Worm (Caenorhabditis elegans): ENCODE data around the gene ccm-2.

Gene ccm-2

DNA sequence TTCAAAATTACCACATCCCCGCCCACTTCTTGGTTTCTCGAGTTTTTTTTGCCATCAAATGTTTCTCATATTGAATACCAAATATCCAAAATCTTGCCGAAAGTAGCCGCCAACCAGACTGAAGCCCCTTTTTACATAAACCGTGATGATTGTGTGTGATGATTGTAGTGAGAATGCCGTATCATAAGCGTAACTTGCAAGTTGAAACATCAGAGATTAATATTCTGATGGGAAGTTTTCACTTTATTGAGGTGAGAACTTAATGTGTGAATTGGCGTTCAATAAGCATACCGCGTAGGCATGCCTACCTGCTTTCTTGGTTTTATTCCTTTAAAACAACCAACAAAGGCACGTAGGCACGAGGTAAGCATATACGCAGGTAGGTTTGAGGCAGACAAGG is 12.9 kb upstream of the ccm-2 start, which contains the start of gene Y38C1BA.4:
Gene Y38C1BA.4, plus strand, starts transcription at position 301 of the 400 bp plus-strand sequence.
- no peak for TF ChIP-seq cnd-1 (tag; optimal IDR thresholded peaks at IDR 0.05)
- no peak for TF ChIP-seq snpc-4 (tag; optimal IDR thresholded peaks at IDR 0.05)
- no peak for TF ChIP-seq ztf-11 (tag; optimal IDR thresholded peaks at IDR 0.05)
- no peak for TF ChIP-seq nhr-28 (tag; optimal IDR thresholded peaks at IDR 0.05)
- TF ChIP-seq lin-32 (GFP tag; optimal IDR thresholded peaks at IDR 0.05), result no peak
- no peak for TF ChIP-seq elt-3 (tag; optimal IDR thresholded peaks at IDR 0.05)
- no peak for TF ChIP-seq blmp-1 (tag; optimal IDR thresholded peaks at IDR 0.05)
- no peak for TF ChIP-seq drap-1 (GFP tag; optimal IDR thresholded peaks at IDR 0.05)
- TF ChIP-seq tbx-8 (GFP tag; optimal IDR thresholded peaks at IDR 0.05), result no peak
- TF ChIP-seq mab-5 (tag; optimal IDR thresholded peaks at IDR 0.05), result no peak
- TF ChIP-seq nhr-76 (tag; optimal IDR thresholded peaks at IDR 0.05), result no peak
- TF ChIP-seq pha-4 (tag; optimal IDR thresholded peaks at IDR 0.05), result no peak
- no peak for TF ChIP-seq sem-2 (GFP tag; optimal IDR thresholded peaks at IDR 0.05)
- no peak for TF ChIP-seq lin-13 (tag; optimal IDR thresholded peaks at IDR 0.05)

DNA sequence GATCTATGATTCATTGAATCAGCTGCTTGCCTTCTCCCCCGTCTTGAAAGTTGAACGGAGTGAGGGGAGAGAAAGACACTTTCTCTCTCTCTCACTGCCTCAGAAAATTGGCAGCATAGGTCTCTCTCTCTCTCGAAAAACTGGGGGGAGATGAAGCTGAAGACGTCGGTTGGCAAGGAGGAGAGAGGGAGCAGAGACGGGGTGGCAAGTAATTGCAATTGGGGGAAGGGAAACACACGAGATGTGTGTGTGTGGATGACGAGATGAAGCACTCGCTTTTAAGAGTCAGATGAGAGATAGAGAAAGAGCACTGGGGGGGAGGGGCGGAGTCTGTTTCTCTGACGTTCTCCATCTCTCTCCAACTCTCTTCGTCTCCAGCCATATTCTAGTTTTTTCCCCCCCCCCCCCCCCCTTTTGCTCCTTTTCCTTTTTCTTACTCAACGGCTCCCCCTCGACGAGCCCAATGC is 10.3 kb upstream of the ccm-2 start, which contains the start of gene cmk-1:
Gene cmk-1, plus strand, starts transcription at position 417 of the 467 bp plus-strand sequence.
- no peak for TF ChIP-seq elt-3 (tag; optimal IDR thresholded peaks at IDR 0.05)
- peak; percentile 3 for TF ChIP-seq sptf-1 (tag; optimal IDR thresholded peaks at IDR 0.05)
- no peak for TF ChIP-seq mab-5 (tag; optimal IDR thresholded peaks at IDR 0.05)
- TF ChIP-seq nhr-12 (tag; optimal IDR thresholded peaks at IDR 0.05), result no peak
- TF ChIP-seq hlh-1 (tag; optimal IDR thresholded peaks at IDR 0.05), result peak; percentile 65
- TF ChIP-seq nhr-237 (tag; optimal IDR thresholded peaks at IDR 0.05), result no peak
- no peak for TF ChIP-seq lin-13 (tag; optimal IDR thresholded peaks at IDR 0.05)
- peak; percentile 82 for TF ChIP-seq unc-62 (GFP tag; optimal IDR thresholded peaks at IDR 0.05)
- TF ChIP-seq lin-32 (GFP tag; optimal IDR thresholded peaks at IDR 0.05), result no peak
- TF ChIP-seq drap-1 (GFP tag; optimal IDR thresholded peaks at IDR 0.05), result peak; percentile 64
- TF ChIP-seq zip-8 (tag; optimal IDR thresholded peaks at IDR 0.05), result no peak
- no peak for TF ChIP-seq ceh-39 (tag; optimal IDR thresholded peaks at IDR 0.05)
- TF ChIP-seq ces-1 (GFP tag; optimal IDR thresholded peaks at IDR 0.05), result peak; percentile 94
- no peak for TF ChIP-seq cnd-1 (tag; optimal IDR thresholded peaks at IDR 0.05)
- peak; percentile 52 for TF ChIP-seq mep-1 (tag; optimal IDR thresholded peaks at IDR 0.05)
- TF ChIP-seq ham-2 (GFP tag; optimal IDR thresholded peaks at IDR 0.05), result no peak
- peak; percentile 85 for TF ChIP-seq unc-120 (tag; optimal IDR thresholded peaks at IDR 0.05; ENCODE audit: poor library complexity, severe bottlenecking)
- no peak for TF ChIP-seq bed-3 (GFP tag; optimal IDR thresholded peaks at IDR 0.05)
- no peak for TF ChIP-seq tbx-8 (GFP tag; optimal IDR thresholded peaks at IDR 0.05)
- TF ChIP-seq M03D4.4 (tag; optimal IDR thresholded peaks at IDR 0.05), result peak; percentile 28
- TF ChIP-seq blmp-1 (tag; optimal IDR thresholded peaks at IDR 0.05), result no peak
- TF ChIP-seq mls-2 (tag; optimal IDR thresholded peaks at IDR 0.05), result peak; percentile 67
- TF ChIP-seq pha-4 (tag; optimal IDR thresholded peaks at IDR 0.05), result no peak

DNA sequence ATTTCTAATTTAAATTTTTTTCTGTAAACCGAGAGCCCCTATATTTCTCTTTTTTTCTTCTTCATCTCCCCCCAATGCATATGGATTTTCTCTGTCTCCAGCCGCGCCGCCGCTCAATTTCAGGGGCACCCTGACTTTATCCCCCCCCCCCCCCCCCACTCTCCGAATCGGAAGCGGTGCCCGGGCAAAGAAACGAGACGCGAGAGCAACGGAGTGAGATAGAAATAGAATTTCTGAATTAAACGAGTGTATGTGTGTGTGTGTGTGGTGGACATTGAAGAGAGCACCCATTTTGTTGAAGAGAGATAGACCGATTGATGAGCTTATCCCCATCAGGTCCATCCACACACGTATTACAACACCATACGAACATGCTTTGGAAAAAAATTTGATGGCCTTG is 8.6 kb upstream of the ccm-2 start:
- TF ChIP-seq unc-120 (tag; optimal IDR thresholded peaks at IDR 0.05; ENCODE audit: poor library complexity, severe bottlenecking), result peak; percentile 12
- TF ChIP-seq ces-1 (GFP tag; optimal IDR thresholded peaks at IDR 0.05), result peak; percentile 84
- TF ChIP-seq lin-13 (tag; optimal IDR thresholded peaks at IDR 0.05), result no peak
- TF ChIP-seq elt-1 (tag; optimal IDR thresholded peaks at IDR 0.05; ENCODE audit: borderline replicate concordance, insufficient read depth), result no peak
- peak; percentile 25 for TF ChIP-seq mls-2 (tag; optimal IDR thresholded peaks at IDR 0.05)
- TF ChIP-seq pha-4 (tag; optimal IDR thresholded peaks at IDR 0.05), result no peak
- TF ChIP-seq sptf-1 (tag; optimal IDR thresholded peaks at IDR 0.05), result peak; percentile 16
- TF ChIP-seq unc-39 (tag; optimal IDR thresholded peaks at IDR 0.05), result no peak
- no peak for TF ChIP-seq bed-3 (GFP tag; optimal IDR thresholded peaks at IDR 0.05)
- TF ChIP-seq sem-2 (GFP tag; optimal IDR thresholded peaks at IDR 0.05), result no peak
- no peak for TF ChIP-seq cnd-1 (tag; optimal IDR thresholded peaks at IDR 0.05)
- no peak for TF ChIP-seq lsy-2 (tag; optimal IDR thresholded peaks at IDR 0.05)
- no peak for TF ChIP-seq mep-1 (tag; optimal IDR thresholded peaks at IDR 0.05)

DNA sequence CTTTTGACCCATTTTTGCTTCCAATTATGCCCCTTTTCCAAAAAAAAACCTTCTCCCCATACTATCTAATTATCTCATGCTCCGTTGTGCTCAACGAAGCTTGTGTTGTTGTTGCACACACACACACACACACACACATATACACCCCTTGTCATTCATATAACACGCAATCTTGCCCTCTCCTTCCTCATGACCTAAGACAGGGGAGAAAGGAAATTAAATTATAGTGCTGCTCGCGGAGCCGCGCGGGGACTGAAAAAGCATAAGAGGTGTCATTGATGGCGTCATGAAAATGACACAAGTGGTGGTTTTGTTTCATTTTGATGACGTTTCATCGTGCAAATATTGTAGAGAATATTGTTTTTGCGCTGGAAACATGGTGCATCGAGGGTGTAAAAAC is 7.7 kb upstream of the ccm-2 start:
- TF ChIP-seq ces-1 (GFP tag; optimal IDR thresholded peaks at IDR 0.05), result peak; percentile 93
- no peak for TF ChIP-seq nhr-76 (tag; optimal IDR thresholded peaks at IDR 0.05)
- no peak for TF ChIP-seq pha-4 (tag; optimal IDR thresholded peaks at IDR 0.05)

DNA sequence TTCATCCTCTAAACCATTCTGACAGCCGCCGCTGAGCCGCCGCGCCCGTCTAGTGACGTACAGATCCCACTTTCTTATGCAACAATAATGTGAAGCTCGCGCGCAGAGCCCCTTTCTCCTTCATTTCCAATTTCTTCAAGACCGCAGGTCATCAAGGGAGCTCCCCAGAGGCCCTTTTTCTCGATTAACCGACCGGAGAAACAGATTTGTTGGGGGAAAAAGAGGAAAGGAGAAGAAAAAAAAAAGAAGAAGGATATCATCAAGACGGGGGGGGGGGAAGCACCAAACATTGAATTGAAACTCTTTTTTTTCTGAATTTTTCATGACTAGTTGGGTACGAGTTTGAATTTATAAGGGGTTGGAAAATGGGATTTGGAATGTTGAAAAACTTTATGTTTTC is 7.1 kb upstream of the ccm-2 start:
- TF ChIP-seq cnd-1 (tag; optimal IDR thresholded peaks at IDR 0.05), result no peak
- no peak for TF ChIP-seq ceh-39 (tag; optimal IDR thresholded peaks at IDR 0.05)
- no peak for TF ChIP-seq sem-2 (GFP tag; optimal IDR thresholded peaks at IDR 0.05)
- TF ChIP-seq mab-5 (tag; optimal IDR thresholded peaks at IDR 0.05), result no peak
- TF ChIP-seq tbx-8 (GFP tag; optimal IDR thresholded peaks at IDR 0.05), result no peak
- no peak for TF ChIP-seq hlh-1 (tag; optimal IDR thresholded peaks at IDR 0.05)
- TF ChIP-seq nhr-2 (tag; optimal IDR thresholded peaks at IDR 0.05), result no peak
- TF ChIP-seq zip-8 (tag; optimal IDR thresholded peaks at IDR 0.05), result no peak
- TF ChIP-seq lin-13 (tag; optimal IDR thresholded peaks at IDR 0.05), result no peak
- TF ChIP-seq nhr-12 (tag; optimal IDR thresholded peaks at IDR 0.05), result no peak
- no peak for TF ChIP-seq flh-1 (GFP tag; optimal IDR thresholded peaks at IDR 0.05)
- TF ChIP-seq mls-2 (tag; optimal IDR thresholded peaks at IDR 0.05), result no peak
- no peak for TF ChIP-seq unc-62 (GFP tag; optimal IDR thresholded peaks at IDR 0.05)
- TF ChIP-seq unc-120 (tag; optimal IDR thresholded peaks at IDR 0.05; ENCODE audit: poor library complexity, severe bottlenecking), result no peak
- no peak for TF ChIP-seq snpc-4 (tag; optimal IDR thresholded peaks at IDR 0.05)
- TF ChIP-seq elt-3 (tag; optimal IDR thresholded peaks at IDR 0.05), result no peak
- TF ChIP-seq ceh-43 (GFP tag; optimal IDR thresholded peaks at IDR 0.05), result no peak
- TF ChIP-seq nhr-237 (tag; optimal IDR thresholded peaks at IDR 0.05), result no peak
- no peak for TF ChIP-seq pha-4 (tag; optimal IDR thresholded peaks at IDR 0.05)

All from whole organism, mixed stage, embryonic.